Worm (Caenorhabditis elegans): Measurements from ENCODE around the gene inpp-5K.
A peak's percentile ranks its signal among the peaks of the same experiment; 100 is the strongest.

ce11 chrIII:8158140-8158786 lies 2.9 kb downstream of the inpp-5K start, which contains the start of gene atg-13:
- TF ChIP-seq pqm-1 (tag; optimal IDR thresholded peaks at IDR 0.05) (no peak), ceh-14 (tag; optimal IDR thresholded peaks at IDR 0.05) (no peak), pha-4 (tag; optimal IDR thresholded peaks at IDR 0.05) (no peak), ama-1 (optimal IDR thresholded peaks at IDR 0.05) (no peak), ceh-9 (tag; optimal IDR thresholded peaks at IDR 0.05) (no peak), tbx-7 (tag; optimal IDR thresholded peaks at IDR 0.05) (no peak), unc-42 (tag; optimal IDR thresholded peaks at IDR 0.05) (no peak), hlh-30 (tag; optimal IDR thresholded peaks at IDR 0.05; ENCODE audit: insufficient read depth) (peak; percentile 47), fkh-6 (tag; optimal IDR thresholded peaks at IDR 0.05) (no peak), sdc-2 (tag; optimal IDR thresholded peaks at IDR 0.05) (no peak), ceh-6 (GFP tag; optimal IDR thresholded peaks at IDR 0.05) (no peak)
